Worm (Caenorhabditis elegans) whole organism, mixed stage, embryonic: ENCODE data around the gene F46E10.2.

Experiments used
- blmp-1 ChIP-seq: fragments of 150-350 bp; optimal IDR thresholded peaks from 2 replicates; lab custom pipeline; 2014; ENCODE audit warnings: missing biosample characterization, missing genetic modification characterization
- cnd-1 ChIP-seq: fragments of 200-800 bp; sonication (Bioruptor generic); optimal IDR thresholded peaks from 2 replicates; lab custom pipeline; 2018; ENCODE audit warnings: mild to moderate bottlenecking, missing genetic modification characterization, missing compliant biosample characterization
- elt-1 ChIP-seq: sonication (generic microtip); optimal IDR thresholded peaks from 2 replicates; lab custom pipeline; 2017; ENCODE audit warnings: missing genetic modification characterization, mild to moderate bottlenecking, missing compliant biosample characterization, antibody characterized with exemption, moderate library complexity, borderline replicate concordance; ENCODE audit not compliant: insufficient read depth
- mep-1 ChIP-seq: fragments of 150-350 bp; optimal IDR thresholded peaks from 2 replicates; lab custom pipeline; 2017; ENCODE audit warnings: missing biosample characterization, missing genetic modification reagents, missing genetic modification characterization, inconsistent platforms
- nhr-28 ChIP-seq: fragments of 150-350 bp; optimal IDR thresholded peaks from 2 replicates; lab custom pipeline; 2014; ENCODE audit warnings: missing biosample characterization, missing genetic modification characterization
- snpc-4 ChIP-seq: fragments of 150-350 bp; optimal IDR thresholded peaks from 2 replicates; lab custom pipeline; 2014; ENCODE audit warnings: missing biosample characterization, missing genetic modification characterization
- unc-62 ChIP-seq: fragments of 150-350 bp; optimal IDR thresholded peaks from 2 replicates; lab custom pipeline; 2014; ENCODE audit warnings: missing biosample characterization, missing genetic modification reagents, missing genetic modification characterization

ce11 chrV:6514887-6515324, 5.3 kb upstream of the F46E10.2 start, which contains the start of gene dpy-11:
- TF ChIP-seq nhr-28 (tag; lab: Kevin White, UChicago) (no peak), snpc-4 (tag; lab: Kevin White, UChicago) (no peak), cnd-1 (tag; lab: Kevin White, UChicago) (no peak), mep-1 (tag; lab: Kevin White, UChicago) (no peak), blmp-1 (no peak), elt-1 (tag; lab: Kevin White, UChicago) (no peak), unc-62 (GFP tag; lab: Kevin White, UChicago) (no peak)
